Worm (Caenorhabditis elegans) whole organism, young adult: ENCODE measurements around the gene K08H10.10.

Experiments
- B0019.2 ChIP-seq: fragments of 200-800 bp; sonication (Bioruptor generic); conservative IDR thresholded peaks from 2 replicates; pipeline ENCODE4 v1.3.6; 2022; ENCODE audit warnings: missing genetic modification reagents, missing genetic modification characterization, missing compliant biosample characterization
- C17E4.6 ChIP-seq: fragments of 200-800 bp; sonication (Bioruptor generic); IDR thresholded peaks from 2 replicates; pipeline ENCODE4 v1.3.6; 2022; ENCODE audit warnings: missing genetic modification reagents, missing genetic modification characterization, missing compliant biosample characterization
- D2030.7 ChIP-seq: fragments of 200-800 bp; sonication (Bioruptor generic); IDR thresholded peaks from 2 replicates; pipeline ENCODE4 v1.3.6; 2022; ENCODE audit warnings: missing genetic modification reagents, missing genetic modification characterization, missing compliant biosample characterization
- F49E8.2 ChIP-seq: sonication (generic microtip); optimal IDR thresholded peaks from 3 replicates; lab custom pipeline; 2017; ENCODE audit warnings: missing genetic modification characterization, mild to moderate bottlenecking, missing compliant biosample characterization, antibody characterized with exemption, moderate library complexity; ENCODE audit not compliant: insufficient read depth
- F57A8.1 ChIP-seq: fragments of 200-800 bp; sonication (Bioruptor generic); optimal IDR thresholded peaks from 2 replicates; lab custom pipeline; 2018; ENCODE audit warnings: mild to moderate bottlenecking, missing genetic modification characterization, moderate library complexity, missing compliant biosample characterization
- K12H6.12 ChIP-seq: fragments of 200-800 bp; sonication (Bioruptor generic); optimal IDR thresholded peaks from 2 replicates; lab custom pipeline; 2018; ENCODE audit warnings: mild to moderate bottlenecking, missing genetic modification characterization, missing compliant biosample characterization
- Y56A3A.18 ChIP-seq: fragments of 200-800 bp; sonication (Bioruptor generic); IDR thresholded peaks from 2 replicates; pipeline ENCODE4 v1.3.6; 2022; ENCODE audit warnings: missing genetic modification reagents, missing genetic modification characterization, missing compliant biosample characterization
- Y79H2A.3 ChIP-seq: fragments of 200-800 bp; sonication (Bioruptor generic); conservative IDR thresholded peaks from 2 replicates; pipeline ENCODE4 v1.3.6; 2022; ENCODE audit warnings: missing genetic modification reagents, missing genetic modification characterization, missing compliant biosample characterization
- ama-1 ChIP-seq, 3 experiments: fragments of 150-350 bp in 1 of 3; sonication (generic microtip) in 2 of 3; optimal IDR thresholded peaks; 2 replicates each; lab custom pipeline; 2014 to 2018; ENCODE audit warnings: missing biosample characterization in 2 of 3, missing genetic modification characterization in 2 of 3, missing genetic modification reagents in 2 of 3
- aptf-2 ChIP-seq: fragments of 200-800 bp; sonication (Bioruptor generic); conservative IDR thresholded peaks from 2 replicates; pipeline ENCODE4 v1.3.6; 2022; ENCODE audit warnings: missing genetic modification reagents, missing genetic modification characterization, missing compliant biosample characterization
- aptf-3 ChIP-seq: fragments of 200-800 bp; sonication (Bioruptor generic); IDR thresholded peaks from 2 replicates; pipeline ENCODE4 v1.3.6; 2022; ENCODE audit warnings: missing genetic modification characterization, missing compliant biosample characterization
- atf-7 ChIP-seq: sonication (generic microtip); optimal IDR thresholded peaks from 2 replicates; lab custom pipeline; 2017; ENCODE audit warnings: mild to moderate bottlenecking, missing genetic modification characterization, missing compliant biosample characterization
- attf-5 ChIP-seq: fragments of 200-800 bp; sonication (Bioruptor generic); optimal IDR thresholded peaks from 2 replicates; lab custom pipeline; 2018; ENCODE audit warnings: mild to moderate bottlenecking, missing genetic modification characterization, missing compliant biosample characterization
- attf-6 ChIP-seq: fragments of 200-800 bp; sonication (Bioruptor generic); IDR thresholded peaks from 2 replicates; pipeline ENCODE4 v1.3.6; 2022; ENCODE audit warnings: missing genetic modification reagents, missing genetic modification characterization, missing compliant biosample characterization
- bed-1 ChIP-seq: fragments of 200-800 bp; sonication (Bioruptor generic); IDR thresholded peaks from 2 replicates; pipeline ENCODE4 v1.3.6; 2022; ENCODE audit warnings: missing genetic modification reagents, missing genetic modification characterization, missing compliant biosample characterization
- cebp-1 ChIP-seq, 2 experiments: fragments of 200-800 bp in 1 of 2; sonication (Bioruptor generic) in 1 of 2; sonication (generic microtip) in 1 of 2; IDR thresholded peaks in 1 of 2; optimal IDR thresholded peaks in 1 of 2; 2 replicates each; pipeline versions ENCODE4 v1.3.6 to Lab custom; 2017 to 2022; ENCODE audit warnings: missing compliant biosample characterization in 2 of 2, missing genetic modification characterization in 2 of 2, mild to moderate bottlenecking in 1 of 2, missing genetic modification reagents in 1 of 2, moderate library complexity in 1 of 2
- cebp-2 ChIP-seq: fragments of 200-800 bp; sonication (Bioruptor generic); IDR thresholded peaks from 2 replicates; pipeline ENCODE4 v1.3.6; 2022; ENCODE audit warnings: missing genetic modification characterization, missing compliant biosample characterization
- ceh-100 ChIP-seq: fragments of 200-800 bp; sonication (Bioruptor generic); IDR thresholded peaks from 2 replicates; pipeline ENCODE4 v1.3.6; 2022; ENCODE audit warnings: missing genetic modification reagents, missing genetic modification characterization, missing compliant biosample characterization
- ceh-40 ChIP-seq: fragments of 200-800 bp; sonication (Bioruptor generic); IDR thresholded peaks from 2 replicates; pipeline ENCODE4 v1.3.6; 2022; ENCODE audit warnings: missing genetic modification characterization, missing compliant biosample characterization
- ceh-58 ChIP-seq: fragments of 200-800 bp; sonication (Bioruptor generic); IDR thresholded peaks from 2 replicates; pipeline ENCODE4 v1.3.6; 2022; ENCODE audit warnings: missing genetic modification characterization, missing compliant biosample characterization
- egl-44 ChIP-seq: fragments of 200-800 bp; sonication (Bioruptor generic); IDR thresholded peaks from 2 replicates; pipeline ENCODE4 v1.3.6; 2022; ENCODE audit warnings: missing genetic modification reagents, missing genetic modification characterization, missing compliant biosample characterization
- him-1 ChIP-seq: sonication (generic microtip); optimal IDR thresholded peaks from 2 replicates; lab custom pipeline; 2016; ENCODE audit warnings: missing genotype, missing genetic modification reagents, missing genetic modification characterization, missing compliant biosample characterization
- hsf-1 ChIP-seq: fragments of 200-800 bp; sonication (Bioruptor generic); IDR thresholded peaks from 2 replicates; pipeline ENCODE4 v1.3.6; 2022; ENCODE audit warnings: missing genetic modification reagents, missing genetic modification characterization, missing compliant biosample characterization
- lag-1 ChIP-seq: fragments of 200-800 bp; sonication (Bioruptor generic); IDR thresholded peaks from 2 replicates; pipeline ENCODE4 v1.3.6; 2022; ENCODE audit warnings: missing genetic modification reagents, missing genetic modification characterization, missing compliant biosample characterization
- lin-40 ChIP-seq: sonication (generic microtip); optimal IDR thresholded peaks from 2 replicates; lab custom pipeline; 2016; ENCODE audit warnings: missing genetic modification characterization, mild to moderate bottlenecking, missing compliant biosample characterization, missing genotype, missing genetic modification reagents
- lin-54 ChIP-seq: fragments of 200-800 bp; sonication (Bioruptor generic); optimal IDR thresholded peaks from 2 replicates; lab custom pipeline; 2018; ENCODE audit warnings: mild to moderate bottlenecking, missing genetic modification characterization, missing compliant biosample characterization
- lir-1 ChIP-seq: fragments of 200-800 bp; sonication (Bioruptor generic); conservative IDR thresholded peaks from 2 replicates; pipeline ENCODE4 v1.3.6; 2022; ENCODE audit warnings: missing genetic modification reagents, missing genetic modification characterization, missing compliant biosample characterization
- madf-10 ChIP-seq: sonication (generic microtip); optimal IDR thresholded peaks from 2 replicates; lab custom pipeline; 2016; ENCODE audit warnings: mild to moderate bottlenecking, missing genetic modification characterization, missing compliant biosample characterization
- madf-6 ChIP-seq: fragments of 200-800 bp; sonication (Bioruptor generic); IDR thresholded peaks from 2 replicates; pipeline ENCODE4 v1.3.6; 2022; ENCODE audit warnings: missing genetic modification reagents, missing genetic modification characterization, missing compliant biosample characterization
- madf-8 ChIP-seq: fragments of 200-800 bp; sonication (Bioruptor generic); conservative IDR thresholded peaks from 2 replicates; pipeline ENCODE4 v1.3.6; 2022; ENCODE audit warnings: missing genetic modification reagents, missing genetic modification characterization, missing compliant biosample characterization
- mcd-1 ChIP-seq: fragments of 200-800 bp; sonication (Bioruptor generic); IDR thresholded peaks from 2 replicates; pipeline ENCODE4 v1.3.6; 2022; ENCODE audit warnings: missing genetic modification reagents, missing genetic modification characterization, missing compliant biosample characterization
- nfyb-1 ChIP-seq: fragments of 200-800 bp; sonication (Bioruptor generic); IDR thresholded peaks from 2 replicates; pipeline ENCODE4 v1.3.6; 2022; ENCODE audit warnings: missing genetic modification reagents, missing genetic modification characterization, missing compliant biosample characterization
- nhr-179 ChIP-seq: sonication (generic microtip); optimal IDR thresholded peaks from 2 replicates; lab custom pipeline; 2016; ENCODE audit warnings: mild to moderate bottlenecking, missing genetic modification characterization, missing compliant biosample characterization
- nhr-27 ChIP-seq: fragments of 200-800 bp; sonication (Bioruptor generic); optimal IDR thresholded peaks from 2 replicates; lab custom pipeline; 2018; ENCODE audit warnings: mild to moderate bottlenecking, missing genetic modification characterization, moderate library complexity, missing compliant biosample characterization
- pha-4 ChIP-seq: fragments of 150-350 bp; sonication (generic microtip); optimal IDR thresholded peaks from 2 replicates; lab custom pipeline; 2014; ENCODE audit warnings: missing biosample characterization, missing genetic modification reagents, missing genetic modification characterization
- repo-1 ChIP-seq: sonication (generic microtip); optimal IDR thresholded peaks from 2 replicates; lab custom pipeline; 2017; ENCODE audit warnings: mild to moderate bottlenecking, missing genetic modification characterization, missing compliant biosample characterization
- sdz-38 ChIP-seq: sonication (generic microtip); optimal IDR thresholded peaks from 2 replicates; lab custom pipeline; 2016; ENCODE audit warnings: missing genotype, missing genetic modification characterization, missing compliant biosample characterization
- sea-2 ChIP-seq: fragments of 200-800 bp; sonication (Bioruptor generic); IDR thresholded peaks from 2 replicates; pipeline ENCODE4 v1.3.6; 2022; ENCODE audit warnings: missing genetic modification characterization, missing compliant biosample characterization
- snpc-1.1 ChIP-seq: sonication (generic microtip); optimal IDR thresholded peaks from 2 replicates; lab custom pipeline; 2017; ENCODE audit warnings: missing genetic modification characterization, mild to moderate bottlenecking, missing compliant biosample characterization, antibody characterized with exemption, moderate library complexity, missing genotype, missing genetic modification reagents; ENCODE audit not compliant: insufficient read depth
- snpc-1.3 ChIP-seq: sonication (generic microtip); optimal IDR thresholded peaks from 2 replicates; lab custom pipeline; 2017; ENCODE audit warnings: missing genetic modification characterization, mild to moderate bottlenecking, missing compliant biosample characterization, antibody characterized with exemption, moderate library complexity, missing genotype, missing genetic modification reagents; ENCODE audit not compliant: insufficient read depth
- snpc-3.4 ChIP-seq: sonication (generic microtip); optimal IDR thresholded peaks from 2 replicates; lab custom pipeline; 2017; ENCODE audit warnings: missing genetic modification characterization, mild to moderate bottlenecking, missing compliant biosample characterization, antibody characterized with exemption, moderate library complexity, missing genotype, missing genetic modification reagents
- snpc-4 ChIP-seq, 5 experiments: fragments of 150-350 bp in 1 of 5; sonication (generic microtip) in 4 of 5; optimal IDR thresholded peaks; 2 replicates each; lab custom pipeline; 2014 to 2018; ENCODE audit warnings: missing genetic modification characterization in 5 of 5, missing biosample characterization in 3 of 5, antibody characterized with exemption in 2 of 5, mild to moderate bottlenecking in 2 of 5, missing compliant biosample characterization in 2 of 5, missing genotype in 2 of 5, moderate library complexity in 2 of 5, missing genetic modification reagents in 1 of 5
- tbp1 ChIP-seq: fragments of 200-800 bp; sonication (Bioruptor generic); optimal IDR thresholded peaks from 2 replicates; lab custom pipeline; 2018; ENCODE audit warnings: mild to moderate bottlenecking, missing genetic modification characterization, missing compliant biosample characterization
- ztf-22 ChIP-seq: fragments of 200-800 bp; sonication (Bioruptor generic); optimal IDR thresholded peaks from 2 replicates; lab custom pipeline; 2018; ENCODE audit warnings: mild to moderate bottlenecking, missing genetic modification characterization, moderate library complexity, missing compliant biosample characterization
- ztf-28 ChIP-seq: fragments of 200-800 bp; sonication (Bioruptor generic); IDR thresholded peaks from 2 replicates; pipeline ENCODE4 v1.3.6; 2022; ENCODE audit warnings: missing genetic modification reagents, missing genetic modification characterization, missing compliant biosample characterization
- ztf-6 ChIP-seq: fragments of 200-800 bp; sonication (Bioruptor generic); IDR thresholded peaks from 2 replicates; pipeline ENCODE4 v1.3.6; 2022; ENCODE audit warnings: missing genetic modification reagents, missing genetic modification characterization, missing compliant biosample characterization

Gene K08H10.10

DNA sequence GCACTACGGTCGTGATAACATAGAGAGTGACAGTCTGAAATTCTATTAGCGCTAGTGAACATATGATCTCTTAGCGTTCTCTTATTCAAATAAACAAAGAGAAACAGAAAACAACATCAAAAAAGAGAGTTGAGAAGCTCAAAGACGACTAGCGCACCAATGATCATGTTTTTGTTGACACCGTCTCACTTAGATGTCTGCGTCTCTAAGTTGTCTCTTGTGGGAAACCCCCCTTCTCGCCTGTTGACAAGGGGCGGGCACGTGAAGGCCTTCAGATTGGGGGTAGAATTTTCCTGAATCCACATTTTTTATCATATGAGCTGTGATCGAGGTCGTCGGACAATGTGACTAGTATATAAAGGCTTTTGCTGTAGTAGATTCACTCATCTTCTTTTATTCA, 19.1 kb downstream of the K08H10.10 start (continued):
- TF ChIP-seq atf-7 (no peak), K12H6.12 (peak; percentile 17), cebp-2 (GFP tag; lab: Robert Waterston, UW) (no peak), pha-4 (tag; lab: Kevin White, UChicago) (no peak), nfyb-1 (GFP tag; lab: Robert Waterston, UW) (no peak), lag-1 (GFP tag; lab: Robert Waterston, UW) (no peak), snpc-4 (GFP tag; optimal IDR thresholded peaks at IDR 0.05; lab: Kevin White, UChicago) (no peak), snpc-4 (tag; optimal IDR thresholded peaks at IDR 0.05; lab: Kevin White, UChicago) (no peak), ztf-6 (no peak), Y56A3A.18 (GFP tag; lab: Robert Waterston, UW) (no peak), tbp1 (peak; percentile 7), mcd-1 (GFP tag; lab: Robert Waterston, UW) (no peak; the same call in 1 of the 2 replicates), madf-6 (peak; percentile 39; the same call in 1 of the 2 replicates), attf-5 (GFP tag; lab: Kevin White, UChicago) (no peak), ceh-40 (GFP tag; lab: Robert Waterston, UW) (no peak), nhr-27 (tag; lab: Kevin White, UChicago) (no peak), sea-2 (GFP tag; lab: Robert Waterston, UW) (no peak), egl-44 (GFP tag; lab: Robert Waterston, UW) (no peak), hsf-1 (peak; percentile 27; the same call in 1 of the 2 replicates), aptf-2 (GFP tag; lab: Robert Waterston, UW) (peak; percentile 40; the same call in 1 of the 2 replicates), ztf-28 (GFP tag; lab: Robert Waterston, UW) (no peak), snpc-3.4 (tag; lab: Kevin White, UChicago) (no peak), D2030.7 (GFP tag; lab: Robert Waterston, UW) (peak; percentile 32; the same call in 1 of the 2 replicates), nhr-179 (tag; lab: Kevin White, UChicago) (no peak), sdz-38 (tag; lab: Kevin White, UChicago) (no peak), him-1 (no peak), snpc-1.3 (no peak), F49E8.2 (tag; lab: Kevin White, UChicago) (no peak), madf-8 (GFP tag; lab: Robert Waterston, UW) (0 out of 2 replicates have a peak, but pooled peaks have one; percentile 17), C17E4.6 (GFP tag; lab: Robert Waterston, UW) (no peak), Y79H2A.3 (GFP tag; lab: Robert Waterston, UW) (no peak)
- TF ChIP-seq, all 124 proteins: peak for 13

DNA sequence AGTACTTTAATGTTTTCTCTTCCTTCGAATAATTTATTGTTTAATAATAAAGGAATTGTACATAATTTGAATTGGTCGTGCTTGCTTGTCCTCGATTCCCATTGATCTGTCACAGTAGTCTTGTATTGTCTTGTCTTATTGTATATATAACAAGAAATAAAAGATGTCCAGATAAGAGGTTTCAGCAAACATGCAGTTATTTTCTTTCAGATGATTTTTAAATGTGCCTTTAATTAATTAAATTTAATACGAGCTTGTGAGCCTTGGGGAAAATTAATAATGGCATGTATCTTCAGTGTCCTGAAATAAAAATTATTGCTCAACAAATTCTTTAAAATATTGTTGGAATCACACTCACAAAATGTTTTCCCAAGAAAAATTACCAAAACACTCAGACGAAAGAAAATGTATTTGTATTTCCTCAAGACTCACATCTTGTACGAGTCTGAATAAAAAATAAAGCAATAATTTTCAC, 22.2 kb downstream of the K08H10.10 start:
- TF ChIP-seq ama-1 (optimal IDR thresholded peaks at IDR 0.05; lab: Kevin White, UChicago) (no peak), ama-1 (GFP tag; optimal IDR thresholded peaks at IDR 0.05; lab: Kevin White, UChicago) (peak; percentile 33 to 73), lin-54 (GFP tag; lab: Kevin White, UChicago) (peak; percentile 49), ztf-22 (GFP tag; lab: Kevin White, UChicago) (no peak), repo-1 (tag; lab: Kevin White, UChicago) (peak; percentile 66), D2030.7 (GFP tag; lab: Robert Waterston, UW) (peak; percentile 93), B0019.2 (GFP tag; lab: Robert Waterston, UW) (peak; percentile 59; the same call in 1 of the 2 replicates), F57A8.1 (GFP tag; lab: Kevin White, UChicago) (no peak), ceh-58 (GFP tag; lab: Robert Waterston, UW) (no peak), F49E8.2 (tag; lab: Kevin White, UChicago) (peak; percentile 82), aptf-3 (no peak), attf-6 (GFP tag; lab: Robert Waterston, UW) (peak; percentile 78; the same call in 1 of the 2 replicates), madf-10 (tag; lab: Kevin White, UChicago) (no peak), nhr-27 (tag; lab: Kevin White, UChicago) (peak; percentile 80), bed-1 (GFP tag; lab: Robert Waterston, UW) (no peak), lir-1 (GFP tag; lab: Robert Waterston, UW) (no peak), snpc-1.3 (peak; percentile 88), cebp-1 (GFP tag; IDR thresholded peaks at IDR 0.05; lab: Robert Waterston, UW) (no peak), cebp-1 (tag; optimal IDR thresholded peaks at IDR 0.05; lab: Kevin White, UChicago) (peak; percentile 3), lin-40 (tag; lab: Kevin White, UChicago) (no peak), ceh-100 (GFP tag; lab: Robert Waterston, UW) (no peak), snpc-1.1 (peak; percentile 78)
